Worm (Caenorhabditis elegans) whole organism, mixed stage, embryonic: ENCODE measurements around the gene algn-8.

ENCODE experiments used
- lsy-2 ChIP-seq: fragments of 150-350 bp; optimal IDR thresholded peaks from 2 replicates; lab custom pipeline; 2014; ENCODE audit warnings: missing biosample characterization, missing genetic modification characterization
- nhr-28 ChIP-seq: fragments of 150-350 bp; optimal IDR thresholded peaks from 2 replicates; lab custom pipeline; 2014; ENCODE audit warnings: missing biosample characterization, missing genetic modification characterization
- snpc-4 ChIP-seq: fragments of 150-350 bp; optimal IDR thresholded peaks from 2 replicates; lab custom pipeline; 2014; ENCODE audit warnings: missing biosample characterization, missing genetic modification characterization

DNA sequence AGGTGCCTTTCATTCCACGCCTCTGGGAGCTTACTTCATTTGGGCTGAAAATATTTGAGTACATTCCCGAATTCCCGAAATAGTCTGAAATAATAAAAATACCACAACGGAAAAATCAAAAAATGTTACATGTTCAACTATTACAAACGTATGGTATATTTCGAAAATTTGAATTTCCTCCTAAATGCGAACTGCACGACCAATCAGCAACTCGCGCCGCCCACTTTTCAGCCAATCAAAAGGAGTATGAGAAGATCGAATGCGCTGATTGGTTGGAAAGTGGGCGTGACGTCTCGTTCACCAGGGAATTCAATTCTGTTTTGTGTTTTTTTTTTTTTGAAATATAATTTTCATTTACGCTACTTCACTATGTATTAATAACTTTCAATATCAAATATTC, 17.5 kb downstream of the algn-8 start, which contains the start of gene old-1:
- TF ChIP-seq nhr-28 (tag; lab: Kevin White, UChicago) (no peak), snpc-4 (tag; lab: Kevin White, UChicago) (no peak), lsy-2 (tag; lab: Kevin White, UChicago) (no peak)
